Fruit fly (Drosophila melanogaster): ENCODE results near the gene Grx1.

The Grx1 gene

dm6 chr3L:18890283-18891175 is 21.5 kb downstream of the Grx1 start, which contains the start of gene CG3961 (continued):
- TF ChIP-seq prd (optimal IDR thresholded peaks at IDR 0.05) (no peak), prd (GFP tag; IDR thresholded peaks at IDR 0.05) (peak; percentile 94), zf30C (GFP tag; optimal IDR thresholded peaks at IDR 0.05) (peak; percentile 92), ken (GFP tag; IDR thresholded peaks at IDR 0.05) (peak; percentile 80; the same call in 2 of the 3 replicates), chif (GFP tag; optimal IDR thresholded peaks at IDR 0.05) (peak; percentile 85 to 94), otp (GFP tag; IDR thresholded peaks at IDR 0.05) (0 out of 3 replicates have a peak, but pooled peaks have one; percentile 63), CG1603 (tag; optimal IDR thresholded peaks at IDR 0.05) (peak; percentile 90), mam (GFP tag; optimal IDR thresholded peaks at IDR 0.05) (peak; percentile 82), CG4404 (GFP tag; IDR thresholded peaks at IDR 0.05) (peak; percentile 89), psq (GFP tag; optimal IDR thresholded peaks at IDR 0.05) (peak; percentile 89), unc-4 (GFP tag; IDR thresholded peaks at IDR 0.05; ENCODE audit: partially characterized antibody) (no peak), bbx (GFP tag; IDR thresholded peaks at IDR 0.05; ENCODE audit: partially characterized antibody) (0 out of 2 replicates have a peak, but pooled peaks have one; percentile 17), CG17361 (GFP tag; IDR thresholded peaks at IDR 0.05) (peak; percentile 100), nom (GFP tag; optimal IDR thresholded peaks at IDR 0.05) (peak; percentile 97), Dad (GFP tag; optimal IDR thresholded peaks at IDR 0.05) (peak; percentile 86), CG4282 (GFP tag; optimal IDR thresholded peaks at IDR 0.05) (peak; percentile 2), CG18599 (GFP tag; optimal IDR thresholded peaks at IDR 0.05) (peak; percentile 93), CG7786 (GFP tag; optimal IDR thresholded peaks at IDR 0.05) (peak; percentile 82), trem (tag; optimal IDR thresholded peaks at IDR 0.05) (peak; percentile 96), vnd (GFP tag; IDR thresholded peaks at IDR 0.05; ENCODE audit: partially characterized antibody) (no peak), dysf (GFP tag; IDR thresholded peaks at IDR 0.05) (peak; percentile 94), H15 (GFP tag; IDR thresholded peaks at IDR 0.05) (peak; percentile 80), Vsx1 (GFP tag; optimal IDR thresholded peaks at IDR 0.05) (peak; percentile 94), Hr39 (optimal IDR thresholded peaks at IDR 0.05) (no peak), CG11456 (GFP tag; IDR thresholded peaks at IDR 0.05) (no peak), CG31224 (GFP tag; IDR thresholded peaks at IDR 0.05) (peak; percentile 68), hkb (optimal IDR thresholded peaks at IDR 0.05) (no peak), hkb (GFP tag; IDR thresholded peaks at IDR 0.05) (peak; percentile 94), CG11695 (GFP tag; IDR thresholded peaks at IDR 0.05) (peak; percentile 97), grn (GFP tag; optimal IDR thresholded peaks at IDR 0.05) (peak; percentile 85), CG9797 (GFP tag; optimal IDR thresholded peaks at IDR 0.05) (peak; percentile 56), pita (GFP tag; optimal IDR thresholded peaks at IDR 0.05) (no peak), Usf (GFP tag; optimal IDR thresholded peaks at IDR 0.05) (peak; percentile 91), CG13624 (GFP tag; optimal IDR thresholded peaks at IDR 0.05) (peak; percentile 78), stc (GFP tag; IDR thresholded peaks at IDR 0.05) (peak; percentile 92), CG11093 (GFP tag; IDR thresholded peaks at IDR 0.05) (peak; percentile 92), sima (GFP tag; optimal IDR thresholded peaks at IDR 0.05) (peak; percentile 30), p53 (GFP tag; optimal IDR thresholded peaks at IDR 0.05) (no peak), CG16779 (GFP tag; IDR thresholded peaks at IDR 0.05) (peak; percentile 61; the same call in 1 of the 2 replicates), CG3726 (GFP tag; IDR thresholded peaks at IDR 0.05) (peak; percentile 90; the same call in 1 of the 3 replicates), CG1647 (GFP tag; optimal IDR thresholded peaks at IDR 0.05) (peak; percentile 69), pb (GFP tag; optimal IDR thresholded peaks at IDR 0.05) (peak; percentile 55), NfI (GFP tag; optimal IDR thresholded peaks at IDR 0.05) (peak; percentile 95), Xbp1 (GFP tag; optimal IDR thresholded peaks at IDR 0.05) (peak; percentile 98), CG15073 (GFP tag; optimal IDR thresholded peaks at IDR 0.05) (peak; percentile 77), trh (GFP tag; optimal IDR thresholded peaks at IDR 0.05) (peak; percentile 92), esg (GFP tag; conservative IDR thresholded peaks at IDR 0.05) (peak; percentile 94), phol (tag; optimal IDR thresholded peaks at IDR 0.05) (peak; percentile 99), amos (GFP tag; IDR thresholded peaks at IDR 0.05; ENCODE audit: partially characterized antibody) (no peak; the same call in 1 of the 2 replicates), CG10431 (GFP tag; optimal IDR thresholded peaks at IDR 0.05) (peak; percentile 93)
